Worm (Caenorhabditis elegans): ENCODE measurements around the gene spin-3.

The spin-3 gene

DNA sequence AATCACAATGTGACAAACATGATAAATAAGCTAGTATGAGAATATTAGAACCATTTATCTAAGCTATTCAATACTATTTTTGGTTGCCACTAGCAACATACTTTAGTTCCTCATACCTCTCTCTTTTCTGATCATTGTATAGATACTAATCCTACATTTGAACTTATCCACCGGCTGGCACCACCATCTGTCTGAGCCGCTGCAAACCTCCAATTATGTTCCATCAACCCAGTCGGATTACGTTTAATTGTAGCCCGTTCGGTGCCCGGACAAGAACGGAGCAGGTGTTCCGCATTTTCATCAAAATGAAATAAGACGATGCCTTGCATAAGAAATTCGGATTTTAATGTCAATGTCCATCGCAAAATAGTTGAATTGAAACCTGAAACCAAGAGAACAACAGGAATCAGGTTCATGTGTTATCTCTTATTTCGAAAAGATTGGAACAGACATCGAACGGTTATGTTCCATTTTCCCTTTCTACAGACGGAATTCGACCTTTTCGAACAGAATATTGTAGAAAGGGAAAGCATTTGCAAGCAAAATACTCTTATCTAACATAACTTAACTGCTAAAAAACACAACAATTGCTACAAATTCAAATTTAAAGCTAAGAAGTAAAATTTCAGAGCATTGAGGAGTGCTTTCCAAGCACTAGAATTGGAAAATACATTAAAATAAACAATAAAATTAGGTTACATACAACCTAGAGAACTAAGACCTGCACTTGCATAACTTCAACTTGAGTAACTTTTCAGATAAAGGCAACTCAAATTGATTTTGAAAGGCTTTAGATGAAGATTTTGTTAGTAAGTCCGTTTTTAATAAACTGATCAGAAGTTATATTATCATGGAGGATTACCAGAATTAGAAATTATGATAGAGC is 16.2 kb downstream of the spin-3 start:
- TF ChIP-seq elt-1 (tag; optimal IDR thresholded peaks at IDR 0.05) (peak; percentile 18), nhr-23 (tag; optimal IDR thresholded peaks at IDR 0.05) (peak; percentile 50), sea-2 (GFP tag; optimal IDR thresholded peaks at IDR 0.05) (no peak), nhr-25 (tag; optimal IDR thresholded peaks at IDR 0.05) (peak; percentile 67), nhr-43 (tag; optimal IDR thresholded peaks at IDR 0.05; ENCODE audit: poor library complexity, severe bottlenecking) (peak; percentile 7), R02D3.7 (tag; optimal IDR thresholded peaks at IDR 0.05) (no peak)

DNA sequence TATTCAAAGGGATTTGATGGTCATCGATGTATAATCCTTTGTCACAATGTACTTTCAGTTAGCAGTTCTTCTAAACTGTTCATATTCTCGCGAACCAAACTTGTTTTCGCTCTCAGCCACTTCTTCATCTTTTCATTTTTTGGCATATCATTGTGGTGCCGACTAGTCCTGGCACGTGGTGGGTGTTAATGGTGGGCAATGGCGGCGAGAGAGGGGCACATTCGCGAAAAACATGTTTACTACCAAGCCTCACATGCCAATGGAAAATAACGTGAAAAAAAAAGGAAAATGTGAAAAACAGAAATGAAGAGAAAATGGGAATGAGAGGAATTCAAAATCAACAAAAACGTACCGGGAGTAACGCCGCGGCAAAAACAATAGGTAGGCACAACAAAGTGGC is 17.1 kb downstream of the spin-3 start:
- TF ChIP-seq elt-1 (tag; optimal IDR thresholded peaks at IDR 0.05) = no peak
- TF ChIP-seq lsy-12 (tag; optimal IDR thresholded peaks at IDR 0.05) = no peak
- no peak for TF ChIP-seq mml-1 (tag; optimal IDR thresholded peaks at IDR 0.05)
- TF ChIP-seq aly-2 (tag; optimal IDR thresholded peaks at IDR 0.05) = no peak
- no peak for TF ChIP-seq zag-1 (tag; optimal IDR thresholded peaks at IDR 0.05)
- TF ChIP-seq fos-1 (tag; optimal IDR thresholded peaks at IDR 0.05) = no peak
- TF ChIP-seq nhr-12 (tag; optimal IDR thresholded peaks at IDR 0.05) = no peak
- TF ChIP-seq lin-39 (tag; optimal IDR thresholded peaks at IDR 0.05) = peak; percentile 65
- TF ChIP-seq nhr-25 (tag; optimal IDR thresholded peaks at IDR 0.05) = peak; percentile 63
- no peak for TF ChIP-seq ceh-82 (tag; optimal IDR thresholded peaks at IDR 0.05)
- no peak for TF ChIP-seq tbx-2 (tag; optimal IDR thresholded peaks at IDR 0.05)
- TF ChIP-seq pha-4 (tag; optimal IDR thresholded peaks at IDR 0.05) = no peak
- TF ChIP-seq lin-15B (tag; optimal IDR thresholded peaks at IDR 0.05) = no peak
- TF ChIP-seq ama-1 (optimal IDR thresholded peaks at IDR 0.05) = no peak
- no peak for TF ChIP-seq mdl-1 (tag; optimal IDR thresholded peaks at IDR 0.05)
- peak; percentile 60 for TF ChIP-seq egl-5 (tag; optimal IDR thresholded peaks at IDR 0.05)
- TF ChIP-seq snpc-4 (tag; optimal IDR thresholded peaks at IDR 0.05) = no peak
- no peak for TF ChIP-seq nhr-23 (tag; optimal IDR thresholded peaks at IDR 0.05)
- no peak for TF ChIP-seq nhr-28 (tag; optimal IDR thresholded peaks at IDR 0.05)
- no peak for TF ChIP-seq egl-27 (tag; optimal IDR thresholded peaks at IDR 0.05)
- no peak for TF ChIP-seq nhr-77 (tag; optimal IDR thresholded peaks at IDR 0.05)
- TF ChIP-seq unc-39 (tag; optimal IDR thresholded peaks at IDR 0.05) = no peak
- TF ChIP-seq fkh-10 (GFP tag; optimal IDR thresholded peaks at IDR 0.05) = no peak
- no peak for TF ChIP-seq R02D3.7 (tag; optimal IDR thresholded peaks at IDR 0.05)
- no peak for TF ChIP-seq unc-62 (GFP tag; optimal IDR thresholded peaks at IDR 0.05)
- TF ChIP-seq hmg-11 (tag; optimal IDR thresholded peaks at IDR 0.05) = no peak
- TF ChIP-seq nhr-237 (tag; optimal IDR thresholded peaks at IDR 0.05) = no peak
- no peak for TF ChIP-seq ZK546.5 (tag; optimal IDR thresholded peaks at IDR 0.05)
- TF ChIP-seq nhr-67 (tag; optimal IDR thresholded peaks at IDR 0.05) = no peak
- peak; percentile 32 for TF ChIP-seq nfya-1 (tag; optimal IDR thresholded peaks at IDR 0.05; ENCODE audit: insufficient read depth)
- no peak for TF ChIP-seq nhr-11 (tag; optimal IDR thresholded peaks at IDR 0.05)
- TF ChIP-seq sea-2 (GFP tag; optimal IDR thresholded peaks at IDR 0.05) = no peak

ce11 chrX:13154514-13154913 is 24.5 kb downstream of the spin-3 start:
- TF ChIP-seq elt-2 (tag; optimal IDR thresholded peaks at IDR 0.05) = peak; percentile 57
- no peak for TF ChIP-seq nhr-67 (tag; optimal IDR thresholded peaks at IDR 0.05)

DNA sequence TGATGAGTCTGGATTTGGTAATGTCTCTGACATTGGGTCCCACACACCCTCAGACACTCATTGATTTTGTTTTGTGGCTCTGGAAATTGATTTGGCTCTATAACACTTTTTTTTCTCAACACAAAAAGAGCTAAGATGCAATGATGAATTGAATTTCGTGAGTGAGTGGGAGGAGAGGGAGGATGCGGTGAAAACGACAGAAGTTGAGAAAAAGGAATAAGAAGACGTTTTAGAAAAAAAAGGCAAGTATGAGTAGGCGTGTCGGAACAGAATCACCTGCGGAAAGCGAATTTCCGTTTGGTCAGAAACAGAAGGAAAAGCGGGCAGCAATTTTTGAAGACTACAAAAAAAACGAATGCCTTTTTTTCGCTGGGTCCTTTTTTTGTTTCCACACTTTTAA is 25.7 kb downstream of the spin-3 start:
- no peak for TF ChIP-seq skn-1 (tag; optimal IDR thresholded peaks at IDR 0.05)
- TF ChIP-seq nhr-77 (tag; optimal IDR thresholded peaks at IDR 0.05) = no peak
- no peak for TF ChIP-seq pha-4 (tag; optimal IDR thresholded peaks at IDR 0.05)
- TF ChIP-seq fkh-10 (GFP tag; optimal IDR thresholded peaks at IDR 0.05) = peak; percentile 69
- no peak for TF ChIP-seq eor-1 (tag; optimal IDR thresholded peaks at IDR 0.05)

Data from whole organism, L3 larva.